Worm (Caenorhabditis elegans): ENCODE measurements around the gene nhr-280.

- peak; percentile 15 for TF ChIP-seq nhr-25 (tag; optimal IDR thresholded peaks at IDR 0.05)
- TF ChIP-seq ZK546.5 (tag; optimal IDR thresholded peaks at IDR 0.05), result no peak
- no peak for TF ChIP-seq pqm-1 (tag; optimal IDR thresholded peaks at IDR 0.05)
- peak; percentile 29 for TF ChIP-seq fkh-10 (GFP tag; optimal IDR thresholded peaks at IDR 0.05)
- no peak for TF ChIP-seq ama-1 (optimal IDR thresholded peaks at IDR 0.05)
- TF ChIP-seq mdl-1 (tag; optimal IDR thresholded peaks at IDR 0.05), result no peak
- no peak for TF ChIP-seq nhr-76 (tag; optimal IDR thresholded peaks at IDR 0.05)
- no peak for TF ChIP-seq nhr-77 (tag; optimal IDR thresholded peaks at IDR 0.05)
- peak; percentile 78 for TF ChIP-seq pha-4 (tag; optimal IDR thresholded peaks at IDR 0.05)
Measured at ce11 chrIII:87183-87582, 43.4 kb downstream of the nhr-280 start, which contains the start of the genes F54C4.4 and mrpl-40.

Measured in whole organism, L3 larva.